Worm (Caenorhabditis elegans) whole organism, young adult: ENCODE data around the gene sago-1.
A peak's percentile ranks its signal among the peaks of the same experiment; 100 is the strongest.

Experiments
- B0336.3 ChIP-seq: fragments of 200-800 bp; sonication (Bioruptor generic); IDR thresholded peaks from 2 replicates; pipeline ENCODE4 v1.3.6; 2022; ENCODE audit warnings: missing genetic modification characterization, missing compliant biosample characterization
- C17E4.6 ChIP-seq: fragments of 200-800 bp; sonication (Bioruptor generic); IDR thresholded peaks from 2 replicates; pipeline ENCODE4 v1.3.6; 2022; ENCODE audit warnings: missing genetic modification reagents, missing genetic modification characterization, missing compliant biosample characterization
- F23B12.7 ChIP-seq: sonication (generic microtip); optimal IDR thresholded peaks from 2 replicates; lab custom pipeline; 2017; ENCODE audit warnings: missing genetic modification characterization, mild to moderate bottlenecking, missing compliant biosample characterization, antibody characterized with exemption, moderate library complexity; ENCODE audit not compliant: insufficient read depth
- K11D2.4 ChIP-seq: fragments of 200-800 bp; sonication (Bioruptor generic); IDR thresholded peaks from 2 replicates; pipeline ENCODE4 v1.3.6; 2022; ENCODE audit warnings: missing genetic modification reagents, missing genetic modification characterization, missing compliant biosample characterization
- Y53F4B.3 ChIP-seq: fragments of 200-800 bp; sonication (Bioruptor generic); IDR thresholded peaks from 2 replicates; pipeline ENCODE4 v1.3.6; 2022; ENCODE audit warnings: missing genetic modification reagents, missing genetic modification characterization, missing compliant biosample characterization
- ZK185.1 ChIP-seq: sonication (generic microtip); optimal IDR thresholded peaks from 2 replicates; lab custom pipeline; 2016; ENCODE audit warnings: mild to moderate bottlenecking, missing genetic modification characterization, missing compliant biosample characterization; ENCODE audit not compliant: poor library complexity, severe bottlenecking
- ama-1 ChIP-seq, 3 experiments: fragments of 150-350 bp in 1 of 3; sonication (generic microtip) in 2 of 3; optimal IDR thresholded peaks; 2 replicates each; lab custom pipeline; 2014 to 2018; ENCODE audit warnings: missing biosample characterization in 2 of 3, missing genetic modification characterization in 2 of 3, missing genetic modification reagents in 2 of 3
- atf-7 ChIP-seq: sonication (generic microtip); optimal IDR thresholded peaks from 2 replicates; lab custom pipeline; 2017; ENCODE audit warnings: mild to moderate bottlenecking, missing genetic modification characterization, missing compliant biosample characterization
- athp-1 ChIP-seq: sonication (generic microtip); optimal IDR thresholded peaks from 2 replicates; lab custom pipeline; 2017; ENCODE audit warnings: mild to moderate bottlenecking, missing genetic modification characterization, missing compliant biosample characterization
- attf-5 ChIP-seq: fragments of 200-800 bp; sonication (Bioruptor generic); optimal IDR thresholded peaks from 2 replicates; lab custom pipeline; 2018; ENCODE audit warnings: mild to moderate bottlenecking, missing genetic modification characterization, missing compliant biosample characterization
- ccch-3 ChIP-seq: fragments of 200-800 bp; sonication (Bioruptor generic); optimal IDR thresholded peaks from 2 replicates; lab custom pipeline; 2018; ENCODE audit warnings: mild to moderate bottlenecking, missing genetic modification characterization, missing compliant biosample characterization
- cebp-1 ChIP-seq, 2 experiments: fragments of 200-800 bp in 1 of 2; sonication (Bioruptor generic) in 1 of 2; sonication (generic microtip) in 1 of 2; IDR thresholded peaks in 1 of 2; optimal IDR thresholded peaks in 1 of 2; 2 replicates each; pipeline versions ENCODE4 v1.3.6 to Lab custom; 2017 to 2022; ENCODE audit warnings: missing compliant biosample characterization in 2 of 2, missing genetic modification characterization in 2 of 2, mild to moderate bottlenecking in 1 of 2, missing genetic modification reagents in 1 of 2, moderate library complexity in 1 of 2
- ceh-40 ChIP-seq: fragments of 200-800 bp; sonication (Bioruptor generic); IDR thresholded peaks from 2 replicates; pipeline ENCODE4 v1.3.6; 2022; ENCODE audit warnings: missing genetic modification characterization, missing compliant biosample characterization
- ceh-91 ChIP-seq: fragments of 200-800 bp; sonication (Bioruptor generic); IDR thresholded peaks from 2 replicates; pipeline ENCODE4 v1.3.6; 2022; ENCODE audit warnings: missing genetic modification reagents, missing genetic modification characterization, missing compliant biosample characterization
- die-1 ChIP-seq: sonication (generic microtip); optimal IDR thresholded peaks from 2 replicates; lab custom pipeline; 2016; ENCODE audit warnings: missing genotype, mild to moderate bottlenecking, missing genetic modification characterization, missing compliant biosample characterization
- dox-1 ChIP-seq: fragments of 200-800 bp; sonication (Bioruptor generic); IDR thresholded peaks from 2 replicates; pipeline ENCODE4 v1.3.6; 2022; ENCODE audit warnings: missing genetic modification reagents, missing genetic modification characterization, missing compliant biosample characterization
- egl-44 ChIP-seq: fragments of 200-800 bp; sonication (Bioruptor generic); IDR thresholded peaks from 2 replicates; pipeline ENCODE4 v1.3.6; 2022; ENCODE audit warnings: missing genetic modification reagents, missing genetic modification characterization, missing compliant biosample characterization
- ets-4 ChIP-seq: fragments of 200-800 bp; sonication (Bioruptor generic); optimal IDR thresholded peaks from 2 replicates; lab custom pipeline; 2018; ENCODE audit warnings: mild to moderate bottlenecking, missing genetic modification characterization, missing compliant biosample characterization
- let-607 ChIP-seq, 2 experiments: fragments of 200-800 bp in 1 of 2; sonication (Bioruptor generic) in 1 of 2; sonication (generic microtip) in 1 of 2; optimal IDR thresholded peaks; 2 replicates each; lab custom pipeline; 2016 to 2018; ENCODE audit warnings: mild to moderate bottlenecking in 2 of 2, missing compliant biosample characterization in 2 of 2, missing genetic modification characterization in 2 of 2, moderate library complexity in 2 of 2, missing genotype in 1 of 2
- lin-35 ChIP-seq, 3 experiments: fragments of 150-350 bp in 2 of 3; sonication (generic microtip) in 1 of 3; optimal IDR thresholded peaks; 2 replicates each; lab custom pipeline; 2014 to 2018; ENCODE audit warnings: missing biosample characterization in 3 of 3, missing genetic modification characterization in 3 of 3, missing genetic modification reagents in 3 of 3
- lin-40 ChIP-seq: sonication (generic microtip); optimal IDR thresholded peaks from 2 replicates; lab custom pipeline; 2016; ENCODE audit warnings: missing genetic modification characterization, mild to moderate bottlenecking, missing compliant biosample characterization, missing genotype, missing genetic modification reagents
- lir-1 ChIP-seq: fragments of 200-800 bp; sonication (Bioruptor generic); conservative IDR thresholded peaks from 2 replicates; pipeline ENCODE4 v1.3.6; 2022; ENCODE audit warnings: missing genetic modification reagents, missing genetic modification characterization, missing compliant biosample characterization
- lsl-1 ChIP-seq: fragments of 200-800 bp; sonication (Bioruptor generic); optimal IDR thresholded peaks from 2 replicates; lab custom pipeline; 2018; ENCODE audit warnings: mild to moderate bottlenecking, missing genetic modification characterization, moderate library complexity, missing compliant biosample characterization
- madf-10 ChIP-seq: sonication (generic microtip); optimal IDR thresholded peaks from 2 replicates; lab custom pipeline; 2016; ENCODE audit warnings: mild to moderate bottlenecking, missing genetic modification characterization, missing compliant biosample characterization
- madf-3 ChIP-seq: fragments of 200-800 bp; sonication (Bioruptor generic); IDR thresholded peaks from 2 replicates; pipeline ENCODE4 v1.3.6; 2022; ENCODE audit warnings: missing genetic modification reagents, missing genetic modification characterization, missing compliant biosample characterization
- madf-6 ChIP-seq: fragments of 200-800 bp; sonication (Bioruptor generic); IDR thresholded peaks from 2 replicates; pipeline ENCODE4 v1.3.6; 2022; ENCODE audit warnings: missing genetic modification reagents, missing genetic modification characterization, missing compliant biosample characterization
- mcd-1 ChIP-seq: fragments of 200-800 bp; sonication (Bioruptor generic); IDR thresholded peaks from 2 replicates; pipeline ENCODE4 v1.3.6; 2022; ENCODE audit warnings: missing genetic modification reagents, missing genetic modification characterization, missing compliant biosample characterization
- mel-28 ChIP-seq: sonication (generic microtip); optimal IDR thresholded peaks from 2 replicates; lab custom pipeline; 2016; ENCODE audit warnings: borderline replicate concordance, mild to moderate bottlenecking, missing genetic modification characterization, missing compliant biosample characterization
- nhr-120 ChIP-seq: fragments of 200-800 bp; sonication (Bioruptor generic); IDR thresholded peaks from 2 replicates; pipeline ENCODE4 v1.3.6; 2022; ENCODE audit warnings: missing genetic modification characterization, missing compliant biosample characterization
- nhr-179 ChIP-seq: sonication (generic microtip); optimal IDR thresholded peaks from 2 replicates; lab custom pipeline; 2016; ENCODE audit warnings: mild to moderate bottlenecking, missing genetic modification characterization, missing compliant biosample characterization
- nhr-80 ChIP-seq: sonication (generic microtip); optimal IDR thresholded peaks from 2 replicates; lab custom pipeline; 2016; ENCODE audit warnings: missing genetic modification characterization, missing compliant biosample characterization
- pbrm-1 ChIP-seq: fragments of 200-800 bp; sonication (Bioruptor generic); IDR thresholded peaks from 2 replicates; pipeline ENCODE4 v1.3.6; 2022; ENCODE audit warnings: missing genetic modification reagents, missing genetic modification characterization, missing compliant biosample characterization
- rcor-1 ChIP-seq: fragments of 200-800 bp; sonication (Bioruptor generic); IDR thresholded peaks from 2 replicates; pipeline ENCODE4 v1.3.6; 2022; ENCODE audit warnings: missing genetic modification reagents, missing genetic modification characterization, missing compliant biosample characterization
- rec-8 ChIP-seq, 2 experiments: sonication (generic microtip); optimal IDR thresholded peaks; 2 replicates each; lab custom pipeline; 2016; ENCODE audit warnings: mild to moderate bottlenecking in 2 of 2, missing genetic modification characterization in 2 of 2, missing genetic modification reagents in 2 of 2, missing genotype in 2 of 2, missing biosample characterization in 1 of 2, missing compliant biosample characterization in 1 of 2, moderate library complexity in 1 of 2
- snpc-3.4 ChIP-seq: sonication (generic microtip); optimal IDR thresholded peaks from 2 replicates; lab custom pipeline; 2017; ENCODE audit warnings: missing genetic modification characterization, mild to moderate bottlenecking, missing compliant biosample characterization, antibody characterized with exemption, moderate library complexity, missing genotype, missing genetic modification reagents
- somi-1 ChIP-seq: fragments of 200-800 bp; sonication (Bioruptor generic); optimal IDR thresholded peaks from 2 replicates; lab custom pipeline; 2018; ENCODE audit warnings: mild to moderate bottlenecking, missing genetic modification characterization, missing compliant biosample characterization
- tbp1 ChIP-seq: fragments of 200-800 bp; sonication (Bioruptor generic); optimal IDR thresholded peaks from 2 replicates; lab custom pipeline; 2018; ENCODE audit warnings: mild to moderate bottlenecking, missing genetic modification characterization, missing compliant biosample characterization
- tlf-1 ChIP-seq: fragments of 200-800 bp; sonication (Bioruptor generic); optimal IDR thresholded peaks from 2 replicates; lab custom pipeline; 2018; ENCODE audit warnings: mild to moderate bottlenecking, missing genetic modification characterization, missing compliant biosample characterization
- xnd-1 ChIP-seq: sonication (generic microtip); optimal IDR thresholded peaks from 2 replicates; lab custom pipeline; 2016; ENCODE audit warnings: missing genotype, missing genetic modification reagents, missing genetic modification characterization, missing compliant biosample characterization
- ztf-18 ChIP-seq: sonication (generic microtip); optimal IDR thresholded peaks from 2 replicates; lab custom pipeline; 2016; ENCODE audit warnings: missing genotype, mild to moderate bottlenecking, missing genetic modification characterization, missing compliant biosample characterization
- ztf-22 ChIP-seq: fragments of 200-800 bp; sonication (Bioruptor generic); optimal IDR thresholded peaks from 2 replicates; lab custom pipeline; 2018; ENCODE audit warnings: mild to moderate bottlenecking, missing genetic modification characterization, moderate library complexity, missing compliant biosample characterization
- ztf-26 ChIP-seq: sonication (generic microtip); optimal IDR thresholded peaks from 2 replicates; lab custom pipeline; 2017; ENCODE audit warnings: missing genetic modification characterization, missing compliant biosample characterization

The sago-1 gene

ce11 chrV:6275209-6275608, 28.4 kb upstream of the sago-1 start (continued):
- TF ChIP-seq ets-4 (GFP tag; lab: Kevin White, UChicago) (peak; percentile 63), cebp-1 (GFP tag; IDR thresholded peaks at IDR 0.05; lab: Robert Waterston, UW) (no peak), cebp-1 (tag; optimal IDR thresholded peaks at IDR 0.05; lab: Kevin White, UChicago) (peak; percentile 57), lsl-1 (GFP tag; lab: Kevin White, UChicago) (no peak), ztf-22 (GFP tag; lab: Kevin White, UChicago) (peak; percentile 49)
- TF ChIP-seq, all 124 proteins: peak for 11

ce11 chrV:6276205-6276604, 27.4 kb upstream of the sago-1 start, which contains the start of gene F31F7.1:
Gene F31F7.1, plus strand, starts transcription at chrV:6276439.
- TF ChIP-seq atf-7 (peak; percentile 46), mel-28 (tag; lab: Kevin White, UChicago) (no peak), tbp1 (GFP tag; lab: Kevin White, UChicago) (peak; percentile 49), rec-8 (tag; optimal IDR thresholded peaks at IDR 0.05; lab: Kevin White, UChicago) (no peak), ZK185.1 (tag; lab: Kevin White, UChicago) (peak; percentile 36), attf-5 (GFP tag; lab: Kevin White, UChicago) (no peak), ama-1 (optimal IDR thresholded peaks at IDR 0.05; lab: Kevin White, UChicago) (peak; percentile 77), ama-1 (GFP tag; optimal IDR thresholded peaks at IDR 0.05; lab: Kevin White, UChicago) (no peak), Y53F4B.3 (no peak), lin-40 (peak; percentile 30), ets-4 (GFP tag; lab: Kevin White, UChicago) (peak; percentile 17), somi-1 (GFP tag; lab: Kevin White, UChicago) (no peak), madf-10 (peak; percentile 49), mcd-1 (GFP tag; lab: Robert Waterston, UW) (no peak), cebp-1 (GFP tag; IDR thresholded peaks at IDR 0.05; lab: Robert Waterston, UW) (no peak), cebp-1 (tag; optimal IDR thresholded peaks at IDR 0.05; lab: Kevin White, UChicago) (peak; percentile 17), egl-44 (GFP tag; lab: Robert Waterston, UW) (0 out of 2 replicates have a peak, but pooled peaks have one; percentile 40), dox-1 (GFP tag; lab: Robert Waterston, UW) (peak; percentile 56), let-607 (tag; optimal IDR thresholded peaks at IDR 0.05; lab: Kevin White, UChicago) (peak in 1 of 2 experiments; percentile 20), nhr-179 (tag; lab: Kevin White, UChicago) (no peak), nhr-80 (tag; lab: Kevin White, UChicago) (peak; percentile 98), die-1 (tag; lab: Kevin White, UChicago) (no peak), ceh-40 (GFP tag; lab: Robert Waterston, UW) (no peak), ztf-26 (tag; lab: Kevin White, UChicago) (peak; percentile 19), ztf-22 (GFP tag; lab: Kevin White, UChicago) (peak; percentile 76), lir-1 (GFP tag; lab: Robert Waterston, UW) (no peak), tlf-1 (GFP tag; lab: Kevin White, UChicago) (peak; percentile 5), K11D2.4 (GFP tag; lab: Robert Waterston, UW) (no peak), ztf-18 (tag; lab: Kevin White, UChicago) (peak; percentile 18), pbrm-1 (GFP tag; lab: Robert Waterston, UW) (0 out of 2 replicates have a peak, but pooled peaks have one; percentile 6)

ce11 chrV:6277178-6277834, 26.3 kb upstream of the sago-1 start:
- TF ChIP-seq madf-10: no peak
- no peak for TF ChIP-seq madf-6 (GFP tag; lab: Robert Waterston, UW)
- no peak for TF ChIP-seq snpc-3.4 (tag; lab: Kevin White, UChicago)
- no peak for TF ChIP-seq athp-1
- no peak for TF ChIP-seq ceh-91 (GFP tag; lab: Robert Waterston, UW)
- no peak for TF ChIP-seq lin-35 (GFP tag; optimal IDR thresholded peaks at IDR 0.05; lab: Kevin White, UChicago)
- TF ChIP-seq ZK185.1 (tag; lab: Kevin White, UChicago): peak; percentile 47
- TF ChIP-seq rcor-1 (GFP tag; lab: Robert Waterston, UW): 0 out of 2 replicates have a peak, but pooled peaks have one; percentile 11
- no peak for TF ChIP-seq C17E4.6 (GFP tag; lab: Robert Waterston, UW)
- TF ChIP-seq nhr-120 (GFP tag; lab: Robert Waterston, UW): no peak
- TF ChIP-seq B0336.3 (GFP tag; lab: Robert Waterston, UW): 0 out of 2 replicates have a peak, but pooled peaks have one; percentile 3
- no peak for TF ChIP-seq lir-1 (GFP tag; lab: Robert Waterston, UW)
- TF ChIP-seq lin-40: no peak
- no peak for TF ChIP-seq madf-3
- no peak for TF ChIP-seq F23B12.7
- no peak for TF ChIP-seq ccch-3 (GFP tag; lab: Kevin White, UChicago)
- TF ChIP-seq xnd-1: no peak
